Worm (Caenorhabditis elegans) whole organism, late embryonic: ENCODE measurements around the gene Y54G2A.48.

Experiments
- ceh-45 ChIP-seq: fragments of 200-800 bp; sonication (Bioruptor generic); IDR thresholded peaks from 2 replicates; pipeline ENCODE4 v1.3.6; 2022; ENCODE audit warnings: missing genetic modification reagents, missing genetic modification characterization, missing compliant biosample characterization
- ceh-9 ChIP-seq: sonication (generic microtip); optimal IDR thresholded peaks from 2 replicates; lab custom pipeline; 2016; ENCODE audit warnings: mild to moderate bottlenecking, missing genetic modification characterization, inconsistent platforms, missing compliant biosample characterization
- che-1 ChIP-seq: sonication (generic microtip); optimal IDR thresholded peaks from 2 replicates; lab custom pipeline; 2016; ENCODE audit warnings: mild to moderate bottlenecking, missing genetic modification characterization, missing compliant biosample characterization
- dve-1 ChIP-seq: sonication (generic microtip); optimal IDR thresholded peaks from 2 replicates; lab custom pipeline; 2017; ENCODE audit warnings: antibody characterized with exemption, mild to moderate bottlenecking, missing genetic modification characterization, missing compliant biosample characterization
- pros-1 ChIP-seq: fragments of 150-350 bp; optimal IDR thresholded peaks from 2 replicates; lab custom pipeline; 2014; ENCODE audit warnings: missing biosample characterization, missing genetic modification reagents, missing genetic modification characterization
- unc-3 ChIP-seq, 2 experiments: fragments of 200-800 bp in 1 of 2; sonication (Bioruptor generic) in 1 of 2; sonication (generic microtip) in 1 of 2; conservative IDR thresholded peaks in 1 of 2; optimal IDR thresholded peaks in 1 of 2; 2 replicates each; pipeline versions ENCODE4 v1.3.6 to Lab custom; 2016 to 2022; ENCODE audit warnings: missing compliant biosample characterization in 2 of 2, missing genetic modification characterization in 2 of 2, missing genetic modification reagents in 1 of 2

ce11 chrIV:2798339-2798738 is 34.1 kb downstream of the Y54G2A.48 start, which contains the start of gene Y54G2A.52:
- TF ChIP-seq dve-1 (tag; lab: Kevin White, UChicago), result no peak
- no peak for TF ChIP-seq che-1 (tag; lab: Kevin White, UChicago)
- no peak for TF ChIP-seq ceh-9 (tag; lab: Kevin White, UChicago)
- TF ChIP-seq ceh-45 (GFP tag; lab: Robert Waterston, UW), result no peak
- TF ChIP-seq unc-3 (GFP tag; conservative IDR thresholded peaks at IDR 0.05; lab: Robert Waterston, UW), result no peak
- TF ChIP-seq unc-3 (tag; optimal IDR thresholded peaks at IDR 0.05; lab: Kevin White, UChicago), result no peak
- no peak for TF ChIP-seq pros-1 (tag; lab: Kevin White, UChicago)
